Worm (Caenorhabditis elegans) whole organism, L4 larva: ENCODE data around the gene nhr-21.

ENCODE experiments used
- D1046.2 ChIP-seq: fragments of 200-800 bp; sonication (Bioruptor generic); IDR thresholded peaks from 2 replicates; pipeline ENCODE4 v1.3.6; 2022; ENCODE audit warnings: missing genetic modification characterization, missing compliant biosample characterization
- F10B5.3 ChIP-seq: sonication (generic microtip); optimal IDR thresholded peaks from 2 replicates; lab custom pipeline; 2016; ENCODE audit warnings: mild to moderate bottlenecking, missing genetic modification characterization, missing compliant biosample characterization
- F37D6.2 ChIP-seq: sonication (generic microtip); optimal IDR thresholded peaks from 2 replicates; lab custom pipeline; 2016; ENCODE audit warnings: mild to moderate bottlenecking, missing genetic modification characterization, missing compliant biosample characterization
- F44E2.7 ChIP-seq: fragments of 200-800 bp; sonication (Bioruptor generic); IDR thresholded peaks from 2 replicates; pipeline ENCODE4 v2.1.2; 2022; ENCODE audit warnings: missing genetic modification characterization, missing compliant biosample characterization
- T20F7.1 ChIP-seq: fragments of 200-800 bp; sonication (Bioruptor generic); optimal IDR thresholded peaks from 2 replicates; lab custom pipeline; 2018; ENCODE audit warnings: mild to moderate bottlenecking, missing genetic modification characterization, missing compliant biosample characterization
- Y105C5A.15 ChIP-seq: fragments of 200-800 bp; sonication (Bioruptor generic); IDR thresholded peaks from 2 replicates; pipeline ENCODE4 v1.3.6; 2022; ENCODE audit warnings: missing genetic modification characterization, missing compliant biosample characterization
- Y75B8A.6 ChIP-seq: fragments of 200-800 bp; sonication (Bioruptor generic); IDR thresholded peaks from 2 replicates; pipeline ENCODE4 v1.3.6; 2022; ENCODE audit warnings: missing genetic modification reagents, missing genetic modification characterization, missing compliant biosample characterization
- ZK337.2 ChIP-seq: fragments of 200-800 bp; sonication (Bioruptor generic); IDR thresholded peaks from 2 replicates; pipeline ENCODE4 v1.3.6; 2022; ENCODE audit warnings: missing genetic modification reagents, missing genetic modification characterization, missing compliant biosample characterization
- ZK546.5 ChIP-seq, 2 experiments: sonication (generic microtip); optimal IDR thresholded peaks; 2 replicates each; lab custom pipeline; 2017; ENCODE audit warnings: missing biosample characterization in 2 of 2, missing genetic modification characterization in 2 of 2
- aha-1 ChIP-seq: fragments of 150-350 bp; peaks from one replicate; lab custom pipeline; 2014; ENCODE audit warnings: missing biosample characterization, missing genetic modification characterization
- ama-1 ChIP-seq: fragments of 150-350 bp; optimal IDR thresholded peaks from 2 replicates; lab custom pipeline; 2014; ENCODE audit warnings: inconsistent platforms, mixed read lengths
- ceh-62 ChIP-seq: sonication (generic microtip); optimal IDR thresholded peaks from 2 replicates; lab custom pipeline; 2017; ENCODE audit warnings: missing biosample characterization, missing genetic modification characterization
- ctbp-1 ChIP-seq: fragments of 200-800 bp; sonication (Bioruptor generic); IDR thresholded peaks from 2 replicates; pipeline ENCODE4 v1.3.6; 2022; ENCODE audit warnings: missing genetic modification reagents, missing genetic modification characterization, missing compliant biosample characterization
- daf-8 ChIP-seq: fragments of 200-800 bp; sonication (Bioruptor generic); IDR thresholded peaks from 2 replicates; pipeline ENCODE4 v1.3.6; 2022; ENCODE audit warnings: missing genetic modification characterization, missing compliant biosample characterization
- dmd-6 ChIP-seq: fragments of 200-800 bp; sonication (Bioruptor generic); IDR thresholded peaks from 2 replicates; pipeline ENCODE4 v1.3.6; 2022; ENCODE audit warnings: missing genetic modification reagents, missing genetic modification characterization, missing compliant biosample characterization
- dmd-9 ChIP-seq: fragments of 200-800 bp; sonication (Bioruptor generic); IDR thresholded peaks from 2 replicates; pipeline ENCODE4 v1.3.6; 2022; ENCODE audit warnings: missing genetic modification reagents, missing genetic modification characterization, missing compliant biosample characterization
- dpl-1 ChIP-seq: fragments of 150-350 bp; optimal IDR thresholded peaks from 2 replicates; lab custom pipeline; 2014; ENCODE audit warnings: missing biosample characterization, missing genetic modification reagents, missing genetic modification characterization
- dve-1 ChIP-seq: sonication (generic microtip); optimal IDR thresholded peaks from 2 replicates; lab custom pipeline; 2017; ENCODE audit warnings: antibody characterized with exemption, mild to moderate bottlenecking, missing genetic modification characterization, missing compliant biosample characterization; ENCODE audit not compliant: insufficient read depth
- egl-27 ChIP-seq: sonication (generic microtip); optimal IDR thresholded peaks from 3 replicates; lab custom pipeline; 2017; ENCODE audit warnings: missing biosample characterization, missing genetic modification reagents, missing genetic modification characterization
- egl-43 ChIP-seq: fragments of 200-800 bp; sonication (Bioruptor generic); IDR thresholded peaks from 2 replicates; pipeline ENCODE4 v1.3.6; 2022; ENCODE audit warnings: missing genetic modification reagents, missing genetic modification characterization, missing compliant biosample characterization
- fkh-10 ChIP-seq: fragments of 150-350 bp; optimal IDR thresholded peaks from 2 replicates; lab custom pipeline; 2014; ENCODE audit warnings: missing biosample characterization, missing genetic modification reagents, missing genetic modification characterization
- hif-1 ChIP-seq, 2 experiments: sonication (generic microtip); optimal IDR thresholded peaks; 2 replicates each; lab custom pipeline; 2016 to 2017; ENCODE audit warnings: missing compliant biosample characterization in 2 of 2, missing genetic modification characterization in 2 of 2, missing genetic modification reagents in 2 of 2, missing genotype in 2 of 2, mild to moderate bottlenecking in 1 of 2
- hlh-11 ChIP-seq: fragments of 200-800 bp; sonication (Bioruptor generic); optimal IDR thresholded peaks from 2 replicates; lab custom pipeline; 2018; ENCODE audit warnings: mild to moderate bottlenecking, missing genetic modification characterization, missing compliant biosample characterization
- hlh-30 ChIP-seq: sonication (generic microtip); optimal IDR thresholded peaks from 2 replicates; lab custom pipeline; 2017; ENCODE audit warnings: antibody characterized with exemption, mild to moderate bottlenecking, missing genetic modification characterization, missing compliant biosample characterization; ENCODE audit not compliant: insufficient read depth
- lsy-2 ChIP-seq, 2 experiments: fragments of 150-350 bp in 1 of 2; sonication (generic microtip) in 1 of 2; optimal IDR thresholded peaks; 2 replicates each; lab custom pipeline; 2014 to 2017; ENCODE audit warnings: missing biosample characterization in 2 of 2, missing genetic modification characterization in 2 of 2
- madf-5 ChIP-seq, 2 experiments: fragments of 200-800 bp; sonication (Bioruptor generic); IDR thresholded peaks; 2 replicates each; pipeline ENCODE4 v1.3.6; 2022; ENCODE audit warnings: missing compliant biosample characterization in 2 of 2, missing genetic modification characterization in 2 of 2
- madf-9 ChIP-seq: fragments of 200-800 bp; sonication (Bioruptor generic); conservative IDR thresholded peaks from 2 replicates; pipeline ENCODE4 v1.3.6; 2022; ENCODE audit warnings: missing genetic modification reagents, missing genetic modification characterization, missing compliant biosample characterization
- mdt-29 ChIP-seq: fragments of 200-800 bp; sonication (Bioruptor generic); IDR thresholded peaks from 2 replicates; pipeline ENCODE4 v1.3.6; 2022; ENCODE audit warnings: missing genetic modification reagents, missing genetic modification characterization, missing compliant biosample characterization
- mes-2 ChIP-seq: sonication (generic microtip); optimal IDR thresholded peaks from 2 replicates; lab custom pipeline; 2016; ENCODE audit warnings: missing genotype, mild to moderate bottlenecking, missing genetic modification characterization, missing compliant biosample characterization; ENCODE audit not compliant: poor library complexity, severe bottlenecking
- mxl-3 ChIP-seq: fragments of 200-800 bp; sonication (Bioruptor generic); optimal IDR thresholded peaks from 2 replicates; lab custom pipeline; 2018; ENCODE audit warnings: mild to moderate bottlenecking, missing genetic modification characterization, missing compliant biosample characterization
- nhr-11 ChIP-seq: fragments of 150-350 bp; optimal IDR thresholded peaks from 2 replicates; lab custom pipeline; 2014; ENCODE audit warnings: missing biosample characterization, missing genetic modification characterization
- nhr-28 ChIP-seq: fragments of 150-350 bp; optimal IDR thresholded peaks from 2 replicates; lab custom pipeline; 2014; ENCODE audit warnings: missing biosample characterization, missing genetic modification characterization
- php-3 ChIP-seq: fragments of 200-800 bp; sonication (Bioruptor generic); IDR thresholded peaks from 2 replicates; pipeline ENCODE4 v1.3.6; 2022; ENCODE audit warnings: missing genetic modification reagents, missing genetic modification characterization, missing compliant biosample characterization
- pqm-1 ChIP-seq: sonication (generic microtip); optimal IDR thresholded peaks from 2 replicates; lab custom pipeline; 2017; ENCODE audit warnings: missing biosample characterization, missing genetic modification characterization
- rbr-2 ChIP-seq: sonication (generic microtip); optimal IDR thresholded peaks from 2 replicates; lab custom pipeline; 2016; ENCODE audit warnings: missing genotype, missing genetic modification characterization, missing compliant biosample characterization
- sdz-12 ChIP-seq: fragments of 200-800 bp; sonication (Bioruptor generic); optimal IDR thresholded peaks from 2 replicates; lab custom pipeline; 2018; ENCODE audit warnings: mild to moderate bottlenecking, missing genetic modification characterization, missing compliant biosample characterization
- snpc-4 ChIP-seq: fragments of 150-350 bp; optimal IDR thresholded peaks from 2 replicates; lab custom pipeline; 2014; ENCODE audit warnings: missing biosample characterization, missing genetic modification characterization
- tra-1 ChIP-seq: fragments of 200-800 bp; sonication (Bioruptor generic); IDR thresholded peaks from 2 replicates; pipeline ENCODE4 v1.3.6; 2022; ENCODE audit warnings: missing genetic modification reagents, missing genetic modification characterization, missing compliant biosample characterization
- unc-39 ChIP-seq: sonication (generic microtip); optimal IDR thresholded peaks from 2 replicates; lab custom pipeline; 2017; ENCODE audit warnings: missing biosample characterization, missing genetic modification characterization
- unc-62 ChIP-seq, 3 experiments: fragments of 150-350 bp in 1 of 3; sonication (generic microtip); optimal IDR thresholded peaks in 2 of 3; peaks in 1 of 3; 1 replicate in 1 of 3; 2 replicates in 2 of 3; lab custom pipeline; 2014 to 2017; ENCODE audit warnings: missing biosample characterization in 3 of 3, missing genetic modification characterization in 3 of 3, missing genetic modification reagents in 3 of 3, missing genotype in 1 of 3
- vab-7 ChIP-seq: fragments of 200-800 bp; sonication (Bioruptor generic); IDR thresholded peaks from 2 replicates; pipeline ENCODE4 v1.3.6; 2022; ENCODE audit warnings: missing genetic modification reagents, missing genetic modification characterization, missing compliant biosample characterization
- zag-1 ChIP-seq: fragments of 150-350 bp; optimal IDR thresholded peaks from 2 replicates; lab custom pipeline; 2014; ENCODE audit warnings: missing biosample characterization, missing genetic modification characterization
- zfp-2 ChIP-seq: sonication (generic microtip); optimal IDR thresholded peaks from 2 replicates; lab custom pipeline; 2016; ENCODE audit warnings: mild to moderate bottlenecking, missing genetic modification characterization, missing compliant biosample characterization

The nhr-21 gene

DNA sequence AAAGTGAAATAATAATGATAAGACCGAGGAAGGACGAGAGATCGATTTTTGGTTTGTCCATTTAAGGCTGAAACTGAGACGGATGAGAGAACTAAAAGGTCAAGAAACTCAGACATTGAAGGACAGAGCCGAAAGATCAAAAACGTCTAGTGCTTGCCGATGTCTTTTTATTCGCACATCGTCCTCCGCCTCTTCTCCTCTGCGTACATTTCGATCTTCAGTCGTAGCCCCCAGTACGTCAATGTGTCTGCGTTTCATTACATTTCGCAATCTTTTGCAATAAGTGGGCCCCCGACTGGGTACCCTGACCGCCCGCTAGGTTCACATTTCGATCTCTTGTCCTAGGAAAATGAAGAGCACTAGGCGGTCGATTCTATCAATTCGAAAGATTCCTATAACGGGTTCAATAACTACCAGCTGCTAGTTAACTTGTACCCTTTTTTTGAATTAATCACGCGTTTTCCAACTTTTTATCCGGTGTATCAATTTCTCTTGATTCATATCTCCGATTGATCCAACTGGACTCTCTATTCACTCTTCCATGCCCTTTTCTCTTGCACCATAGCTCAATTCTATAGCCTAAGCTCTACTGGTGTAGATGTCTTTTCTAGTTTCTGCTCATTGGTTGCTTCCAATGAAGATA is 53.1 kb downstream of the nhr-21 start (continued):
- no peak for TF ChIP-seq egl-27 (tag; lab: Kevin White, UChicago)
- TF ChIP-seq daf-8 = no peak
- peak; percentile 17 for TF ChIP-seq T20F7.1 (GFP tag; lab: Kevin White, UChicago)
- TF ChIP-seq unc-39 (tag; lab: Kevin White, UChicago) = no peak

DNA sequence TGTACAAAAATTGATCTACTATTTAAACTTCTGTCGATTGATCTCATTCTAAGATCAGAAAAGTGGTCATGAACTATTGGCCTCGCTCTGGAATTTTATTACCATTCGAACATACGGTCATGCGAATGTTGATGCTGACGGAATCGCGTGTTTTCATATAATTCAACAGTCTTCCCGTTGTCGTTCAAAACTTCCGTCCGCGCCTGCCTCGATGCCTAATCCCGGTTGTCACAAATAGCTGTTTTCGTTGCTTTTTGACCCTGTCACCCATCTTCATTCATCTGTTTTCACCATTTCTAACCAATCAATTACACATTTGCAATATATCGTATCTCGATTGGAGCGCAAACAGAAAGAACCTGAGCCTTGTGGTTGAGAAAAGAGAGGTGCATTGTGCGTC is 54.4 kb downstream of the nhr-21 start:
- TF ChIP-seq mxl-3 (GFP tag; lab: Kevin White, UChicago) (peak; percentile 28), nhr-28 (tag; lab: Kevin White, UChicago) (no peak), unc-62 (GFP tag; optimal IDR thresholded peaks at IDR 0.05 in 1 of 2; lab: Kevin White, UChicago) (peak in 1 of 2 experiments; percentile 63), unc-62 (tag; optimal IDR thresholded peaks at IDR 0.05; lab: Kevin White, UChicago) (no peak), hlh-30 (tag; lab: Kevin White, UChicago) (peak; percentile 38), rbr-2 (no peak), zag-1 (tag; lab: Kevin White, UChicago) (no peak)

- TF ChIP-seq egl-27 (tag; lab: Kevin White, UChicago) (no peak), ama-1 (lab: Kevin White, UChicago) (no peak), nhr-11 (tag; lab: Kevin White, UChicago) (no peak), nhr-28 (tag; lab: Kevin White, UChicago) (peak; percentile 19), dmd-6 (GFP tag; lab: Robert Waterston, UW) (0 out of 2 replicates have a peak, but pooled peaks have one; percentile 11), dpl-1 (GFP tag; lab: Kevin White, UChicago) (no peak), Y75B8A.6 (no peak), php-3 (GFP tag; lab: Robert Waterston, UW) (no peak), vab-7 (no peak), Y105C5A.15 (GFP tag; lab: Robert Waterston, UW) (no peak), pqm-1 (tag; lab: Kevin White, UChicago) (no peak), madf-5 (GFP tag; IDR thresholded peaks at IDR 0.05; lab: Robert Waterston, UW) (no peak), dve-1 (tag; lab: Kevin White, UChicago) (peak; percentile 8), aha-1 (tag; lab: Kevin White, UChicago) (peak; percentile 98), hlh-11 (tag; lab: Kevin White, UChicago) (no peak), sdz-12 (no peak), lsy-2 (tag; optimal IDR thresholded peaks at IDR 0.05; lab: Kevin White, UChicago) (peak in 1 of 2 experiments; percentile 5), unc-62 (GFP tag; optimal IDR thresholded peaks at IDR 0.05 in 1 of 2; lab: Kevin White, UChicago) (no peak), unc-62 (tag; optimal IDR thresholded peaks at IDR 0.05; lab: Kevin White, UChicago) (no peak), ctbp-1 (GFP tag; lab: Robert Waterston, UW) (no peak), hif-1 (tag; optimal IDR thresholded peaks at IDR 0.05; lab: Kevin White, UChicago) (peak; percentile 58 to 81), daf-8 (no peak), madf-9 (GFP tag; lab: Robert Waterston, UW) (no peak), mdt-29 (GFP tag; lab: Robert Waterston, UW) (no peak), unc-39 (tag; lab: Kevin White, UChicago) (no peak), snpc-4 (tag; lab: Kevin White, UChicago) (no peak), ZK337.2 (no peak), zfp-2 (tag; lab: Kevin White, UChicago) (no peak), F44E2.7 (GFP tag; lab: Robert Waterston, UW) (no peak), fkh-10 (GFP tag; lab: Kevin White, UChicago) (no peak), F10B5.3 (tag; lab: Kevin White, UChicago) (no peak), F37D6.2 (no peak), egl-43 (GFP tag; lab: Robert Waterston, UW) (no peak), rbr-2 (no peak), tra-1 (GFP tag; lab: Robert Waterston, UW) (no peak), mes-2 (tag; lab: Kevin White, UChicago) (no peak), ZK546.5 (tag; optimal IDR thresholded peaks at IDR 0.05; lab: Kevin White, UChicago) (no peak), ceh-62 (tag; lab: Kevin White, UChicago) (no peak), hlh-30 (tag; lab: Kevin White, UChicago) (peak; percentile 81), dmd-9 (GFP tag; lab: Robert Waterston, UW) (no peak), D1046.2 (no peak)
Measured at ce11 chrII:7393922-7394689, 55.1 kb downstream of the nhr-21 start.
